Fruit fly (Drosophila melanogaster) whole organism, embryonic: ENCODE data around the gene Ac76E.

Experiments used
- CG1024 ChIP-seq: fragments of 200-800 bp; sonication (Bioruptor generic); IDR thresholded peaks from 2 replicates; pipeline ENCODE4 v1.3.6; 2022; ENCODE audit warnings: missing biosample characterization, missing genetic modification characterization
- CG10979 ChIP-seq: fragments of 200-800 bp; sonication (Bioruptor generic); optimal IDR thresholded peaks from 2 replicates; lab custom pipeline; 2018; ENCODE audit warnings: missing biosample characterization, mild to moderate bottlenecking, missing genetic modification characterization, moderate library complexity
- CG11247 ChIP-seq: fragments of 200-800 bp; sonication (Bioruptor generic); IDR thresholded peaks from 2 replicates; pipeline ENCODE4 v1.3.6; 2022; ENCODE audit warnings: missing biosample characterization, missing genetic modification characterization
- CG11504 ChIP-seq: fragments of 200-800 bp; sonication (Bioruptor generic); optimal IDR thresholded peaks from 3 replicates; lab custom pipeline; 2019; ENCODE audit warnings: missing biosample characterization, mild to moderate bottlenecking, missing genetic modification characterization, moderate library complexity
- CG14014 ChIP-seq: fragments of 200-800 bp; sonication (Bioruptor generic); IDR thresholded peaks from 2 replicates; pipeline ENCODE4 v1.3.6; 2022; ENCODE audit warnings: missing biosample characterization, missing genetic modification characterization
- CG14441 ChIP-seq: fragments of 200-800 bp; sonication (Bioruptor generic); IDR thresholded peaks from 2 replicates; pipeline ENCODE4 v1.3.6; 2022; ENCODE audit warnings: missing biosample characterization, missing genetic modification characterization
- CG1603 ChIP-seq: fragments of 200-800 bp; sonication (Bioruptor generic); optimal IDR thresholded peaks from 2 replicates; lab custom pipeline; 2019; ENCODE audit warnings: missing biosample characterization, mild to moderate bottlenecking, missing genetic modification characterization, moderate library complexity
- CG16863 ChIP-seq: fragments of 200-800 bp; sonication (Bioruptor generic); optimal IDR thresholded peaks from 3 replicates; lab custom pipeline; 2016; ENCODE audit warnings: missing biosample characterization, missing genetic modification characterization
- CG17359 ChIP-seq: fragments of 200-800 bp; sonication (Bioruptor generic); optimal IDR thresholded peaks from 3 replicates; lab custom pipeline; 2018; ENCODE audit warnings: missing biosample characterization, mild to moderate bottlenecking, missing genetic modification characterization, moderate library complexity
- CG18599 ChIP-seq: fragments of 200-800 bp; sonication (Bioruptor generic); optimal IDR thresholded peaks from 3 replicates; lab custom pipeline; 2017; ENCODE audit warnings: missing biosample characterization, missing genetic modification characterization, mild to moderate bottlenecking, moderate library complexity, missing genetic modification reagents
- CG2120 ChIP-seq: fragments of 200-800 bp; sonication (Bioruptor generic); optimal IDR thresholded peaks from 3 replicates; lab custom pipeline; 2016; ENCODE audit warnings: missing biosample characterization, missing genetic modification characterization
- CG2889 ChIP-seq: fragments of 200-800 bp; sonication (Bioruptor generic); IDR thresholded peaks from 3 replicates; pipeline ENCODE4 v1.3.6; 2022; ENCODE audit warnings: missing biosample characterization, missing genetic modification characterization
- CG3065 ChIP-seq: fragments of 200-800 bp; sonication (Bioruptor generic); optimal IDR thresholded peaks from 2 replicates; lab custom pipeline; 2016; ENCODE audit warnings: missing biosample characterization, missing genetic modification characterization
- CG31224 ChIP-seq: fragments of 200-800 bp; sonication (Bioruptor generic); IDR thresholded peaks from 2 replicates; pipeline ENCODE4 v1.3.6; 2022; ENCODE audit warnings: missing biosample characterization, missing genetic modification characterization
- CG3407 ChIP-seq: fragments of 200-800 bp; sonication (Bioruptor generic); optimal IDR thresholded peaks from 2 replicates; lab custom pipeline; 2018; ENCODE audit warnings: missing biosample characterization, mild to moderate bottlenecking, missing genetic modification characterization
- CG4404 ChIP-seq: fragments of 200-800 bp; sonication (Bioruptor generic); IDR thresholded peaks from 2 replicates; pipeline ENCODE4 v1.3.6; 2022; ENCODE audit warnings: missing biosample characterization, missing genetic modification characterization
- CG6175 ChIP-seq: fragments of 200-800 bp; sonication (Bioruptor generic); IDR thresholded peaks from 3 replicates; pipeline ENCODE4 v1.3.6; 2022; ENCODE audit warnings: missing biosample characterization, missing genetic modification characterization
- CG6683 ChIP-seq: fragments of 200-800 bp; sonication (Bioruptor generic); optimal IDR thresholded peaks from 2 replicates; lab custom pipeline; 2017; ENCODE audit warnings: missing biosample characterization, mild to moderate bottlenecking, missing genetic modification characterization, missing genetic modification reagents
- CG7357 ChIP-seq: fragments of 200-800 bp; sonication (Bioruptor generic); IDR thresholded peaks from 3 replicates; pipeline ENCODE4 v1.3.6; 2022; ENCODE audit warnings: missing biosample characterization, missing genetic modification characterization
- CG8281 ChIP-seq: fragments of 200-800 bp; sonication (Bioruptor generic); optimal IDR thresholded peaks from 2 replicates; lab custom pipeline; 2018; ENCODE audit warnings: missing biosample characterization, mild to moderate bottlenecking, missing genetic modification characterization, moderate library complexity
- CG8765 ChIP-seq: fragments of 200-800 bp; sonication (Bioruptor generic); IDR thresholded peaks from 2 replicates; pipeline ENCODE4 v1.3.6; 2022; ENCODE audit warnings: missing biosample characterization, missing genetic modification characterization
- CG9797 ChIP-seq: fragments of 200-800 bp; sonication (Bioruptor generic); optimal IDR thresholded peaks from 3 replicates; lab custom pipeline; 2018; ENCODE audit warnings: missing biosample characterization, mild to moderate bottlenecking, missing genetic modification characterization
- CG9817 ChIP-seq: fragments of 200-800 bp; sonication (Bioruptor generic); optimal IDR thresholded peaks from 2 replicates; lab custom pipeline; 2018; ENCODE audit warnings: missing biosample characterization, mild to moderate bottlenecking, missing genetic modification characterization, moderate library complexity
- CTCF ChIP-seq: fragments of 200-800 bp; sonication (Bioruptor generic); optimal IDR thresholded peaks from 2 replicates; lab custom pipeline; 2017; ENCODE audit warnings: missing biosample characterization, mild to moderate bottlenecking, missing genetic modification characterization, moderate library complexity
- Camta ChIP-seq: fragments of 200-800 bp; sonication (Bioruptor generic); optimal IDR thresholded peaks from 2 replicates; lab custom pipeline; 2016; ENCODE audit warnings: missing biosample characterization, missing genetic modification characterization
- E2f2 ChIP-seq: fragments of 200-800 bp; sonication (Bioruptor generic); IDR thresholded peaks from 2 replicates; pipeline ENCODE4 v1.3.6; 2022; ENCODE audit warnings: missing biosample characterization, missing genetic modification characterization
- Elba2 ChIP-seq: fragments of 200-800 bp; sonication (Bioruptor generic); optimal IDR thresholded peaks from 3 replicates; lab custom pipeline; 2016; ENCODE audit warnings: missing biosample characterization, missing genetic modification characterization
- HHEX ChIP-seq: fragments of 200-800 bp; sonication (Bioruptor generic); optimal IDR thresholded peaks from 3 replicates; lab custom pipeline; 2017; ENCODE audit warnings: missing biosample characterization, mild to moderate bottlenecking, missing genetic modification characterization, missing genetic modification reagents
- Hr3 ChIP-seq: fragments of 200-800 bp; sonication (Bioruptor generic); optimal IDR thresholded peaks from 3 replicates; lab custom pipeline; 2016; ENCODE audit warnings: missing biosample characterization, missing genetic modification characterization
- Hr51 ChIP-seq, 2 experiments: fragments of 200-800 bp; sonication (Bioruptor generic); optimal IDR thresholded peaks; 2 replicates in 1 of 2; 3 replicates in 1 of 2; lab custom pipeline; 2016 to 2018; ENCODE audit warnings: missing biosample characterization in 2 of 2, missing genetic modification characterization in 2 of 2, mild to moderate bottlenecking in 1 of 2, moderate library complexity in 1 of 2
- Jarid2 ChIP-seq: fragments of 200-800 bp; sonication (Bioruptor generic); optimal IDR thresholded peaks from 3 replicates; lab custom pipeline; 2017; ENCODE audit warnings: mild to moderate bottlenecking, missing biosample characterization, missing genetic modification reagents, missing genetic modification characterization
- MTF-1 ChIP-seq: fragments of 200-800 bp; sonication (Bioruptor generic); optimal IDR thresholded peaks from 2 replicates; lab custom pipeline; 2018; ENCODE audit warnings: missing biosample characterization, mild to moderate bottlenecking, missing genetic modification characterization, borderline replicate concordance
- Meics ChIP-seq: fragments of 200-800 bp; sonication (Bioruptor generic); optimal IDR thresholded peaks from 2 replicates; lab custom pipeline; 2017; ENCODE audit warnings: missing biosample characterization, mild to moderate bottlenecking, missing genetic modification characterization
- Nf-YC ChIP-seq: fragments of 200-800 bp; optimal IDR thresholded peaks from 3 replicates; lab custom pipeline; 2019; ENCODE audit warnings: missing biosample characterization, mild to moderate bottlenecking, missing genetic modification characterization, moderate library complexity
- NfI ChIP-seq: fragments of 200-800 bp; sonication (Bioruptor generic); optimal IDR thresholded peaks from 3 replicates; lab custom pipeline; 2018; ENCODE audit warnings: missing biosample characterization, mild to moderate bottlenecking, missing genetic modification characterization, moderate library complexity
- Optix ChIP-seq: fragments of 200-800 bp; sonication (Bioruptor generic); IDR thresholded peaks from 3 replicates; pipeline ENCODE4 v1.3.6; 2022; ENCODE audit warnings: missing biosample characterization, missing genetic modification characterization
- Pdp1 ChIP-seq, 2 experiments: fragments of 200-800 bp; sonication (Bioruptor generic); optimal IDR thresholded peaks; 3 replicates each; lab custom pipeline; 2016; ENCODE audit warnings: missing biosample characterization in 2 of 2, missing genetic modification characterization in 2 of 2, mild to moderate bottlenecking in 1 of 2, moderate library complexity in 1 of 2
- Ravus ChIP-seq: fragments of 200-800 bp; sonication (Bioruptor generic); IDR thresholded peaks from 2 replicates; pipeline ENCODE4 v1.3.6; 2022; ENCODE audit warnings: missing biosample characterization, missing genetic modification characterization
- Rfx ChIP-seq: fragments of 200-800 bp; sonication (Bioruptor generic); IDR thresholded peaks from 2 replicates; pipeline ENCODE4 v1.3.6; 2022; ENCODE audit warnings: missing biosample characterization, missing genetic modification characterization
- Tbp ChIP-seq: fragments of >200 bp; optimal IDR thresholded peaks from 2 replicates; lab custom pipeline; 2018; ENCODE audit warnings: missing biosample characterization, missing genetic modification characterization
- az2 ChIP-seq: fragments of 200-800 bp; sonication (Bioruptor generic); optimal IDR thresholded peaks from 3 replicates; lab custom pipeline; 2016; ENCODE audit warnings: missing biosample characterization, missing genetic modification characterization
- exex ChIP-seq: fragments of 200-800 bp; sonication (Bioruptor generic); optimal IDR thresholded peaks from 4 replicates; lab custom pipeline; 2018; ENCODE audit warnings: missing biosample characterization, mild to moderate bottlenecking, missing genetic modification characterization, moderate library complexity
- gsb-n ChIP-seq: fragments of 200-800 bp; sonication (Bioruptor generic); optimal IDR thresholded peaks from 3 replicates; lab custom pipeline; 2018; ENCODE audit warnings: missing biosample characterization, mild to moderate bottlenecking, missing genetic modification characterization
- hbn ChIP-seq: fragments of 200-800 bp; sonication (Bioruptor generic); IDR thresholded peaks from 2 replicates; pipeline ENCODE4 v1.3.6; 2022; ENCODE audit warnings: missing biosample characterization, missing genetic modification characterization; ENCODE audit not compliant: partially characterized antibody
- jing ChIP-seq: fragments of 200-800 bp; sonication (Bioruptor generic); optimal IDR thresholded peaks from 2 replicates; lab custom pipeline; 2018; ENCODE audit warnings: missing biosample characterization, mild to moderate bottlenecking, missing genetic modification characterization
- jumu ChIP-seq: fragments of 200-800 bp; sonication (Bioruptor generic); optimal IDR thresholded peaks from 3 replicates; lab custom pipeline; 2016; ENCODE audit warnings: missing biosample characterization, missing genetic modification characterization
- kay ChIP-seq: fragments of 200-800 bp; sonication (Bioruptor generic); optimal IDR thresholded peaks from 2 replicates; lab custom pipeline; 2016; ENCODE audit warnings: missing biosample characterization, missing genetic modification characterization
- klu ChIP-seq: fragments of 200-800 bp; sonication (Bioruptor generic); IDR thresholded peaks from 2 replicates; pipeline ENCODE4 v1.3.6; 2022; ENCODE audit warnings: missing biosample characterization, missing genetic modification characterization
- maf-S ChIP-seq: fragments of 200-800 bp; sonication (Bioruptor generic); optimal IDR thresholded peaks from 2 replicates; lab custom pipeline; 2016; ENCODE audit warnings: missing biosample characterization, missing genetic modification characterization
- pho ChIP-seq: fragments of 200-800 bp; sonication (Bioruptor generic); optimal IDR thresholded peaks from 2 replicates; lab custom pipeline; 2016; ENCODE audit warnings: missing biosample characterization, missing genetic modification characterization
- psq ChIP-seq: fragments of 200-800 bp; sonication (Bioruptor generic); optimal IDR thresholded peaks from 2 replicates; lab custom pipeline; 2017; ENCODE audit warnings: missing biosample characterization, missing genetic modification characterization
- slou ChIP-seq: fragments of 200-800 bp; sonication (Bioruptor generic); optimal IDR thresholded peaks from 3 replicates; lab custom pipeline; 2016; ENCODE audit warnings: missing biosample characterization, missing genetic modification characterization

The Ac76E gene

DNA sequence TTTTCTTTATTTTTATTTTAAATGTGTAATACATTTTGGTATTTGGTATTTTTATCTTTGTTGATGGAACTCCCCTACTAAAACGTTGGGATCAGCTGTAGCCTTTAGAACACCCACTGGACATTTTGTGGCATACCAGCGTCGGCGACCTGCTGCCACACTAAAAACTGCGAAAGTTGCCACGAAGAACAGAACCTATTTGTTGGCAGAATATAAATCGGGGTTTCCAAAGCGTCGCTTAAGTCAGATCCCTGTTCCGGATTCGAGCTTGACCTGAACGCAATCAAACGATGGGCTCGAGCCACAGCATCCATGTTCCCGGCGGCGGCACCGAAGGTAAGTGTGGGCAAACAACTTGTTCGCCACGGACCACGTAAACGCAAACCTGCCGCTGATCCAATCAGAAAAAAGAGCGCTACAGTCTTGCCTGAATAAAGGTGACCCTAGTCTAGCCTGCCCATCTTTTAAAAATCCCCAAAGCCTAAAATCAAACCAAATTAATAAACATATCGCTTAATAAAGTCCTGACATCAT lies 14.2 kb upstream of the Ac76E start, which contains the start of gene Grasp65 (continued):
- no peak for TF ChIP-seq Jarid2 (GFP tag; lab: Kevin White, UChicago)
- TF ChIP-seq Hr51 (GFP tag; optimal IDR thresholded peaks at IDR 0.05; lab: Kevin White, UChicago): peak in 1 of 2 experiments; percentile 8
- no peak for TF ChIP-seq gsb-n
- no peak for TF ChIP-seq Camta (GFP tag; lab: Kevin White, UChicago)
- no peak for TF ChIP-seq CG2889
- TF ChIP-seq CG3407 (GFP tag; lab: Kevin White, UChicago): no peak
- TF ChIP-seq CG10979 (tag; lab: Kevin White, UChicago): no peak
- TF ChIP-seq NfI (GFP tag; lab: Kevin White, UChicago): no peak
- TF ChIP-seq jumu (GFP tag; lab: Kevin White, UChicago): no peak
- TF ChIP-seq CTCF: no peak
- no peak for TF ChIP-seq pho (GFP tag; lab: Kevin White, UChicago)
- TF ChIP-seq az2 (GFP tag; lab: Kevin White, UChicago): no peak
- TF ChIP-seq klu: no peak
- TF ChIP-seq maf-S (GFP tag; lab: Kevin White, UChicago): no peak
- no peak for TF ChIP-seq slou (GFP tag; lab: Kevin White, UChicago)
- no peak for TF ChIP-seq CG8281 (tag; lab: Kevin White, UChicago)
- peak; percentile 81 for TF ChIP-seq CG9797 (GFP tag; lab: Kevin White, UChicago)
- TF ChIP-seq exex (tag; lab: Kevin White, UChicago): no peak
- no peak for TF ChIP-seq Optix (GFP tag; lab: Robert Waterston, UW)
- no peak for TF ChIP-seq MTF-1 (GFP tag; lab: Kevin White, UChicago)
- no peak for TF ChIP-seq CG31224 (GFP tag; lab: Robert Waterston, UW)
- TF ChIP-seq jing (GFP tag; lab: Kevin White, UChicago): no peak
- no peak for TF ChIP-seq CG3065
- no peak for TF ChIP-seq CG17359 (tag; lab: Kevin White, UChicago)
- TF ChIP-seq CG6683: no peak
- no peak for TF ChIP-seq CG14014 (GFP tag; lab: Robert Waterston, UW)
- TF ChIP-seq CG4404 (GFP tag; lab: Robert Waterston, UW): no peak
- TF ChIP-seq psq: no peak
- TF ChIP-seq CG1603 (tag; lab: Kevin White, UChicago): peak; percentile 38
- peak; percentile 14 for TF ChIP-seq Meics (GFP tag; lab: Kevin White, UChicago)
- no peak for TF ChIP-seq hbn (GFP tag; lab: Robert Waterston, UW)
- peak; percentile 7; the same call in 1 of the 2 replicates for TF ChIP-seq Rfx (GFP tag; lab: Robert Waterston, UW)
- no peak for TF ChIP-seq kay (GFP tag; lab: Kevin White, UChicago)
- TF ChIP-seq Tbp (GFP tag; lab: Kevin White, UChicago): no peak
- TF ChIP-seq Ravus: no peak
- TF ChIP-seq E2f2 (GFP tag; lab: Robert Waterston, UW): no peak
- TF ChIP-seq CG9817 (tag; lab: Kevin White, UChicago): no peak
- peak; percentile 36 for TF ChIP-seq CG11504 (tag; lab: Kevin White, UChicago)
- no peak for TF ChIP-seq CG7357 (GFP tag; lab: Robert Waterston, UW)
- TF ChIP-seq CG16863: no peak
- no peak for TF ChIP-seq CG2120 (GFP tag; lab: Kevin White, UChicago)
- TF ChIP-seq CG6175 (GFP tag; lab: Robert Waterston, UW): no peak
- 0 out of 2 replicates have a peak, but pooled peaks have one; percentile 15 for TF ChIP-seq CG14441 (GFP tag; lab: Robert Waterston, UW)
- no peak for TF ChIP-seq CG1024 (GFP tag; lab: Robert Waterston, UW)
- no peak for TF ChIP-seq HHEX (GFP tag; lab: Kevin White, UChicago)
- TF ChIP-seq Elba2 (GFP tag; lab: Kevin White, UChicago): peak; percentile 55
- peak in 1 of 2 experiments; percentile 14 for TF ChIP-seq Pdp1 (GFP tag; optimal IDR thresholded peaks at IDR 0.05; lab: Kevin White, UChicago)
- TF ChIP-seq Hr3 (GFP tag; lab: Kevin White, UChicago): no peak
- no peak for TF ChIP-seq CG8765
- no peak for TF ChIP-seq CG11247 (GFP tag; lab: Robert Waterston, UW)
- TF ChIP-seq CG18599 (GFP tag; lab: Kevin White, UChicago): no peak
- TF ChIP-seq Nf-YC (tag; lab: Kevin White, UChicago): peak; percentile 77
